Fruit fly (Drosophila melanogaster): Measurements from ENCODE around the gene CG8838.
"Not testable (repeated sequence)": the region's sequence is repeated elsewhere in the genome, so short reads cannot be mapped to it uniquely, and the experiment has no call there.

DNA sequence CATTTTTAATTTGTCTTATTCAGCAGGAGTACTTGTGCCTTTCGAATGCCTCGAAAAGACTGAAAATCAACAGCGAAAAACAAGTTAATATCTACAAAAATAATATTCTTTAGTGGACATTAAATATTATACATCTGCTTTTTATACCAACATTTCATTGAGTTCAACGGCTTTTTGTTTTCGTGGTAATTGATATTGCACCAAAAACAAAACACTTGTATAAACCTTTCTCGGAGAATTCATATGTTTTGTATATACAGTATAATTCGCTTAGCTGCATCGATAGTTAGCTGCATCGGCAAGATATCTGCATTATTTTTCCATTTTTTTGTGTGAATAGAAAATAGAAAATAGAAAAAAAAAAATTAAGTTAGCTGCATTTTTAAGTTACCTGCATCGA, 30.9 kb downstream of the CG8838 start, which contains the start of gene CG42460:
- TF ChIP-seq tin (GFP tag; optimal IDR thresholded peaks at IDR 0.05); CG4328 (GFP tag; optimal IDR thresholded peaks at IDR 0.05); CG31388 (GFP tag; optimal IDR thresholded peaks at IDR 0.05); rib (GFP tag; IDR thresholded peaks at IDR 0.05); CG13894 (tag; optimal IDR thresholded peaks at IDR 0.05); MTF-1 (GFP tag; optimal IDR thresholded peaks at IDR 0.05; ENCODE audit: borderline replicate concordance); NC2β (GFP tag; optimal IDR thresholded peaks at IDR 0.05); sna (GFP tag; IDR thresholded peaks at IDR 0.05; ENCODE audit: partially characterized antibody); CG18619 (GFP tag; optimal IDR thresholded peaks at IDR 0.05); psq (GFP tag; optimal IDR thresholded peaks at IDR 0.05): not testable (repeated sequence)

Measured in whole organism, embryonic.